Fruit fly (Drosophila melanogaster): Measurements from ENCODE around the gene CG16959.

- TF ChIP-seq usp (GFP tag; optimal IDR thresholded peaks at IDR 0.05) (no peak), psq (optimal IDR thresholded peaks at IDR 0.05) (no peak)
Observed at dm6 chr3L:15108948-15109347, 16.2 kb downstream of the CG16959 start.
